Worm (Caenorhabditis elegans): ENCODE data around the gene C56G2.4.

- TF ChIP-seq nhr-21 (tag; optimal IDR thresholded peaks at IDR 0.05) = no peak
- TF ChIP-seq mdl-1 (tag; optimal IDR thresholded peaks at IDR 0.05) = no peak
- TF ChIP-seq fos-1 (tag; optimal IDR thresholded peaks at IDR 0.05) = no peak
- TF ChIP-seq dmd-4 (tag; optimal IDR thresholded peaks at IDR 0.05) = no peak
- TF ChIP-seq nhr-10 (tag; optimal IDR thresholded peaks at IDR 0.05) = no peak
- no peak for TF ChIP-seq egl-27 (tag; optimal IDR thresholded peaks at IDR 0.05)
Measured at ce11 chrIII:6285890-6286289, 45.6 kb upstream of the C56G2.4 start, which contains the start of gene gadr-3.

Measured in whole organism, L2 larva.